Fruit fly (Drosophila melanogaster) whole organism, embryonic: ENCODE measurements around the gene CG5515.

Experiments used
- Ada2b ChIP-seq: fragments of 200-800 bp; sonication (Bioruptor generic); IDR thresholded peaks from 2 replicates; pipeline ENCODE4 v1.3.6; 2022; ENCODE audit warnings: missing biosample characterization, missing genetic modification characterization
- BEAF-32 ChIP-seq: fragments of 200-800 bp; sonication (Bioruptor generic); optimal IDR thresholded peaks from 3 replicates; lab custom pipeline; 2017; ENCODE audit warnings: missing biosample characterization, missing genetic modification characterization, mild to moderate bottlenecking, moderate library complexity, missing genetic modification reagents
- CG10366 ChIP-seq: fragments of 200-800 bp; sonication (Bioruptor generic); IDR thresholded peaks from 2 replicates; pipeline ENCODE4 v1.3.6; 2022; ENCODE audit warnings: missing biosample characterization, missing genetic modification characterization
- CG11247 ChIP-seq: fragments of 200-800 bp; sonication (Bioruptor generic); IDR thresholded peaks from 2 replicates; pipeline ENCODE4 v1.3.6; 2022; ENCODE audit warnings: missing biosample characterization, missing genetic modification characterization
- CG12071 ChIP-seq: fragments of 200-800 bp; sonication (Bioruptor generic); optimal IDR thresholded peaks from 3 replicates; lab custom pipeline; 2018; ENCODE audit warnings: missing biosample characterization, mild to moderate bottlenecking, missing genetic modification characterization
- CG12236 ChIP-seq: fragments of 200-800 bp; sonication (Bioruptor generic); optimal IDR thresholded peaks from 2 replicates; lab custom pipeline; 2016; ENCODE audit warnings: missing biosample characterization, missing genetic modification characterization
- CG15479 ChIP-seq: fragments of 200-800 bp; sonication (Bioruptor generic); optimal IDR thresholded peaks from 3 replicates; lab custom pipeline; 2019; ENCODE audit warnings: missing biosample characterization, mild to moderate bottlenecking, missing genetic modification characterization, moderate library complexity
- CG15514 ChIP-seq: fragments of 200-800 bp; sonication (Bioruptor generic); optimal IDR thresholded peaks from 3 replicates; lab custom pipeline; 2017; ENCODE audit warnings: missing biosample characterization, missing genetic modification characterization, mild to moderate bottlenecking, moderate library complexity, missing genetic modification reagents
- CG15696 ChIP-seq: fragments of 200-800 bp; sonication (Bioruptor generic); optimal IDR thresholded peaks from 2 replicates; lab custom pipeline; 2019; ENCODE audit warnings: missing biosample characterization, mild to moderate bottlenecking, missing genetic modification characterization, moderate library complexity
- CG17359 ChIP-seq: fragments of 200-800 bp; sonication (Bioruptor generic); optimal IDR thresholded peaks from 3 replicates; lab custom pipeline; 2018; ENCODE audit warnings: missing biosample characterization, mild to moderate bottlenecking, missing genetic modification characterization, moderate library complexity
- CG17385 ChIP-seq: fragments of 200-800 bp; sonication (Bioruptor generic); optimal IDR thresholded peaks from 3 replicates; lab custom pipeline; 2018; ENCODE audit warnings: missing biosample characterization, mild to moderate bottlenecking, missing genetic modification characterization
- CG17802 ChIP-seq: fragments of 200-800 bp; sonication (Bioruptor generic); optimal IDR thresholded peaks from 2 replicates; lab custom pipeline; 2018; ENCODE audit warnings: missing biosample characterization, mild to moderate bottlenecking, missing genetic modification characterization, moderate library complexity
- CG34422 ChIP-seq: fragments of 200-800 bp; sonication (Bioruptor generic); IDR thresholded peaks from 3 replicates; pipeline ENCODE4 v1.3.6; 2022; ENCODE audit warnings: missing biosample characterization, missing genetic modification characterization
- CG3838 ChIP-seq: fragments of 200-800 bp; sonication (Bioruptor generic); optimal IDR thresholded peaks from 3 replicates; lab custom pipeline; 2016; ENCODE audit warnings: missing biosample characterization, missing genetic modification characterization
- CG4424 ChIP-seq: fragments of 200-800 bp; sonication (Bioruptor generic); optimal IDR thresholded peaks from 3 replicates; lab custom pipeline; 2016; ENCODE audit warnings: missing biosample characterization, missing genetic modification characterization
- CG4730 ChIP-seq: fragments of 200-800 bp; sonication (Bioruptor generic); IDR thresholded peaks from 2 replicates; pipeline ENCODE4 v1.3.6; 2022; ENCODE audit warnings: missing biosample characterization, missing genetic modification characterization
- CG4854 ChIP-seq: fragments of 200-800 bp; sonication (Bioruptor generic); optimal IDR thresholded peaks from 2 replicates; lab custom pipeline; 2016; ENCODE audit warnings: missing biosample characterization, missing genetic modification characterization, inconsistent platforms
- CG7556 ChIP-seq: fragments of 200-800 bp; sonication (Bioruptor generic); optimal IDR thresholded peaks from 2 replicates; lab custom pipeline; 2017; ENCODE audit warnings: missing biosample characterization, mild to moderate bottlenecking, missing genetic modification characterization
- CG8944 ChIP-seq: fragments of 200-800 bp; sonication (Bioruptor generic); optimal IDR thresholded peaks from 3 replicates; lab custom pipeline; 2016; ENCODE audit warnings: missing biosample characterization, missing genetic modification characterization
- CG9727 ChIP-seq: fragments of 200-800 bp; sonication (Bioruptor generic); optimal IDR thresholded peaks from 3 replicates; lab custom pipeline; 2017; ENCODE audit warnings: missing biosample characterization, mild to moderate bottlenecking, missing genetic modification characterization
- Doc2 ChIP-seq: fragments of 200-800 bp; sonication (Bioruptor generic); IDR thresholded peaks from 2 replicates; pipeline ENCODE4 v1.3.6; 2022; ENCODE audit warnings: missing biosample characterization, missing genetic modification characterization
- Doc3 ChIP-seq: fragments of 200-800 bp; sonication (Bioruptor generic); IDR thresholded peaks from 3 replicates; pipeline ENCODE4 v1.3.6; 2022; ENCODE audit warnings: missing biosample characterization, missing genetic modification characterization; ENCODE audit not compliant: partially characterized antibody
- Ets97D ChIP-seq: fragments of 200-800 bp; sonication (Bioruptor generic); optimal IDR thresholded peaks from 3 replicates; lab custom pipeline; 2016; ENCODE audit warnings: missing biosample characterization, missing genetic modification characterization
- HmgD ChIP-seq: fragments of 200-800 bp; sonication (Bioruptor generic); optimal IDR thresholded peaks from 3 replicates; lab custom pipeline; 2016; ENCODE audit warnings: missing biosample characterization, missing genetic modification characterization
- Hmr ChIP-seq: fragments of 200-800 bp; sonication (Bioruptor generic); optimal IDR thresholded peaks from 3 replicates; lab custom pipeline; 2017; ENCODE audit warnings: mild to moderate bottlenecking, missing biosample characterization, missing genetic modification reagents, missing genetic modification characterization
- Lim3 ChIP-seq: fragments of 200-800 bp; sonication (Bioruptor generic); IDR thresholded peaks from 2 replicates; pipeline ENCODE4 v1.3.6; 2022; ENCODE audit warnings: missing biosample characterization, missing genetic modification characterization
- NK7.1 ChIP-seq: fragments of 200-800 bp; sonication (Bioruptor generic); optimal IDR thresholded peaks from 3 replicates; lab custom pipeline; 2016; ENCODE audit warnings: missing biosample characterization, missing genetic modification characterization
- Nf-YB ChIP-seq: fragments of 200-800 bp; sonication (Bioruptor generic); optimal IDR thresholded peaks from 3 replicates; lab custom pipeline; 2019; ENCODE audit warnings: missing biosample characterization, mild to moderate bottlenecking, missing genetic modification characterization, moderate library complexity
- NfI ChIP-seq: fragments of 200-800 bp; sonication (Bioruptor generic); optimal IDR thresholded peaks from 3 replicates; lab custom pipeline; 2018; ENCODE audit warnings: missing biosample characterization, mild to moderate bottlenecking, missing genetic modification characterization, moderate library complexity
- Ptx1 ChIP-seq: fragments of 200-800 bp; sonication (Bioruptor generic); IDR thresholded peaks from 2 replicates; pipeline ENCODE4 v1.3.6; 2022; ENCODE audit warnings: missing biosample characterization, missing genetic modification characterization
- Rx ChIP-seq: fragments of 200-800 bp; sonication (Bioruptor generic); IDR thresholded peaks from 2 replicates; pipeline ENCODE4 v1.3.6; 2022; ENCODE audit warnings: missing biosample characterization, missing genetic modification characterization
- Xbp1 ChIP-seq: fragments of 200-800 bp; sonication (Bioruptor generic); optimal IDR thresholded peaks from 3 replicates; lab custom pipeline; 2016; ENCODE audit warnings: missing biosample characterization, mild to moderate bottlenecking, missing genetic modification characterization
- YL-1 ChIP-seq: fragments of 200-800 bp; sonication (Bioruptor generic); optimal IDR thresholded peaks from 3 replicates; lab custom pipeline; 2017; ENCODE audit warnings: missing biosample characterization, mild to moderate bottlenecking, missing genetic modification characterization
- bigmax ChIP-seq: fragments of 200-800 bp; sonication (Bioruptor generic); optimal IDR thresholded peaks from 2 replicates; lab custom pipeline; 2018; ENCODE audit warnings: missing biosample characterization, mild to moderate bottlenecking, missing genetic modification characterization
- cato ChIP-seq: fragments of 200-800 bp; sonication (Bioruptor generic); optimal IDR thresholded peaks from 2 replicates; lab custom pipeline; 2016; ENCODE audit warnings: missing biosample characterization, missing genetic modification characterization, borderline replicate concordance
- emc ChIP-seq: fragments of 200-800 bp; sonication (Bioruptor generic); optimal IDR thresholded peaks from 2 replicates; lab custom pipeline; 2016; ENCODE audit warnings: missing biosample characterization, missing genetic modification characterization
- exex ChIP-seq: fragments of 200-800 bp; sonication (Bioruptor generic); optimal IDR thresholded peaks from 4 replicates; lab custom pipeline; 2018; ENCODE audit warnings: missing biosample characterization, mild to moderate bottlenecking, missing genetic modification characterization, moderate library complexity
- fd102C ChIP-seq: fragments of 200-800 bp; sonication (Bioruptor generic); optimal IDR thresholded peaks from 2 replicates; lab custom pipeline; 2018; ENCODE audit warnings: missing biosample characterization, mild to moderate bottlenecking, missing genetic modification characterization, moderate library complexity
- gfzf ChIP-seq: fragments of 200-800 bp; sonication (Bioruptor generic); optimal IDR thresholded peaks from 2 replicates; lab custom pipeline; 2016; ENCODE audit warnings: missing biosample characterization, mild to moderate bottlenecking, missing genetic modification characterization, moderate library complexity
- hbn ChIP-seq: fragments of 200-800 bp; sonication (Bioruptor generic); IDR thresholded peaks from 2 replicates; pipeline ENCODE4 v1.3.6; 2022; ENCODE audit warnings: missing biosample characterization, missing genetic modification characterization; ENCODE audit not compliant: partially characterized antibody
- hth ChIP-seq: fragments of >200 bp; optimal IDR thresholded peaks from 2 replicates; lab custom pipeline; 2017; ENCODE audit warnings: inconsistent platforms
- inv ChIP-seq: fragments of 200-800 bp; sonication (Bioruptor generic); IDR thresholded peaks from 2 replicates; pipeline ENCODE4 v1.3.6; 2022; ENCODE audit warnings: missing biosample characterization, missing genetic modification characterization; ENCODE audit not compliant: partially characterized antibody
- kah ChIP-seq: fragments of 200-800 bp; sonication (Bioruptor generic); optimal IDR thresholded peaks from 2 replicates; lab custom pipeline; 2018; ENCODE audit warnings: missing biosample characterization, mild to moderate bottlenecking, missing genetic modification characterization
- nau ChIP-seq: fragments of 200-800 bp; sonication (Bioruptor generic); optimal IDR thresholded peaks from 3 replicates; lab custom pipeline; 2017; ENCODE audit warnings: missing biosample characterization, mild to moderate bottlenecking, missing genetic modification characterization, missing genetic modification reagents
- row ChIP-seq: fragments of 200-800 bp; sonication (Bioruptor generic); IDR thresholded peaks from 3 replicates; pipeline ENCODE4 v1.3.6; 2022; ENCODE audit warnings: missing biosample characterization, missing genetic modification characterization
- unc-4 ChIP-seq: fragments of 200-800 bp; sonication (Bioruptor generic); IDR thresholded peaks from 2 replicates; pipeline ENCODE4 v1.3.6; 2022; ENCODE audit warnings: missing biosample characterization, missing genetic modification characterization; ENCODE audit not compliant: partially characterized antibody
- vfl ChIP-seq: fragments of 200-800 bp; sonication (Bioruptor generic); optimal IDR thresholded peaks from 2 replicates; lab custom pipeline; 2016; ENCODE audit warnings: missing biosample characterization, missing genetic modification characterization
- vnd ChIP-seq: fragments of 200-800 bp; sonication (Bioruptor generic); IDR thresholded peaks from 3 replicates; pipeline ENCODE4 v1.3.6; 2022; ENCODE audit warnings: missing biosample characterization, missing genetic modification characterization; ENCODE audit not compliant: partially characterized antibody
- wdn ChIP-seq: fragments of 200-800 bp; sonication (Bioruptor generic); IDR thresholded peaks from 2 replicates; pipeline ENCODE4 v1.3.6; 2022; ENCODE audit warnings: missing biosample characterization, missing genetic modification characterization

The CG5515 gene

DNA sequence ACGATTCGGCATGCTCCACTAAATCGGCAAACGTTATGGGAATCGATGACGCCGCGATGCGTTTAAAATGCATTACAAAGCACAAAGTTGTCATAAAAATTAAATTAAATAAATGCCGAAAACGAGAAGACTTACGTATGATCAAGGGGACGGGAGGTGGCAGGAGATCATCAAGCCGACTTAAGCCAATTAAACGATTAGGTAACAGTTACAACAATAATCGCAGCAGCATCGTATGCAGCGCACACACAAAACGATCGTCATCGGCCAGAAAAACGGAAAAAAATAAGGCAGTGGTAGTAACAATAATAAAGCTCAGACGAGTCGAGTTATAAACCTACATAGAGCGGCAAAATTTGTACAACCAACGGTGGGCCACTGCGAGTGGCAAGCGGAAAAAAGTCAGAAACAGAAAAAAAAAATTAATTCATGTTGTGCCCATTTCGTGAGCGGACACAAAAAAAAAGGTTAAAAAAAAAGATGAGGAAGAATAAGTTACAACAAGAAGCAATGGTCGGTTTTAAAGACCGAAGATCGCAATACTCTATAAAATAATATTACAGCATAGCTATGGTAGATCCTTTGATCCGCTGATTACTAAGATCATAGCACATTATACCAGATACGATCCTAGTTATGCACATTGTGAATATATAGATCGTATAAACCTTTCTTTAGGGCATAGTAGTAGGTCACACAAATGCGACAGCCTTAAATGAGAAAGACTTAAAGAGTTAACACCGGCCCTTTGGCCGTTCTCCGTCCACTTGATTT lies 17.8 kb upstream of the CG5515 start (continued):
- TF ChIP-seq NfI (GFP tag; lab: Kevin White, UChicago) (peak; percentile 58), HmgD (GFP tag; lab: Kevin White, UChicago) (no peak), CG15514 (GFP tag; lab: Kevin White, UChicago) (peak; percentile 7), Ets97D (GFP tag; lab: Kevin White, UChicago) (no peak), CG3838 (GFP tag; lab: Kevin White, UChicago) (no peak), CG11247 (GFP tag; lab: Robert Waterston, UW) (peak; percentile 40; the same call in 1 of the 2 replicates), bigmax (no peak), Doc3 (GFP tag; lab: Robert Waterston, UW) (no peak), CG15479 (no peak), vnd (no peak), vfl (GFP tag; lab: Kevin White, UChicago) (no peak), hbn (GFP tag; lab: Robert Waterston, UW) (no peak), Lim3 (GFP tag; lab: Robert Waterston, UW) (no peak), Rx (GFP tag; lab: Robert Waterston, UW) (no peak), kah (GFP tag; lab: Kevin White, UChicago) (peak; percentile 35), CG4424 (GFP tag; lab: Kevin White, UChicago) (no peak), Nf-YB (GFP tag; lab: Kevin White, UChicago) (no peak), exex (tag; lab: Kevin White, UChicago) (no peak), gfzf (no peak), CG7556 (GFP tag; lab: Kevin White, UChicago) (peak; percentile 22), fd102C (no peak), CG34422 (GFP tag; lab: Robert Waterston, UW) (peak; percentile 25; the same call in 1 of the 3 replicates), Ptx1 (GFP tag; lab: Robert Waterston, UW) (peak; percentile 71), CG15696 (tag; lab: Kevin White, UChicago) (no peak), CG4730 (GFP tag; lab: Robert Waterston, UW) (peak; percentile 6; the same call in 1 of the 2 replicates), NK7.1 (no peak), inv (GFP tag; lab: Robert Waterston, UW) (no peak), emc (no peak), wdn (GFP tag; lab: Robert Waterston, UW) (no peak), hth (lab: Kevin White, UChicago) (no peak), BEAF-32 (GFP tag; lab: Kevin White, UChicago) (no peak), Hmr (no peak), Doc2 (GFP tag; lab: Robert Waterston, UW) (no peak), row (GFP tag; lab: Robert Waterston, UW) (peak; percentile 56), Xbp1 (GFP tag; lab: Kevin White, UChicago) (peak; percentile 48), CG17385 (GFP tag; lab: Kevin White, UChicago) (peak; percentile 60), YL-1 (GFP tag; lab: Kevin White, UChicago) (no peak), CG8944 (no peak), unc-4 (no peak), CG9727 (no peak), CG12071 (GFP tag; lab: Kevin White, UChicago) (peak; percentile 41), CG10366 (GFP tag; lab: Robert Waterston, UW) (peak; percentile 51; the same call in 1 of the 2 replicates), cato (GFP tag; lab: Kevin White, UChicago) (peak; percentile 16), Ada2b (peak; percentile 54; the same call in 1 of the 2 replicates), CG12236 (GFP tag; lab: Kevin White, UChicago) (peak; percentile 7), nau (no peak), CG17359 (peak; percentile 83), CG17802 (no peak), CG4854 (GFP tag; lab: Kevin White, UChicago) (no peak)
